Fruit fly (Drosophila melanogaster) whole organism, embryonic: ENCODE data around the gene His3.3B.

Source experiments
- Blimp-1 ChIP-seq: fragments of 200-800 bp; sonication (Bioruptor generic); optimal IDR thresholded peaks from 3 replicates; lab custom pipeline; 2018; ENCODE audit warnings: missing biosample characterization, missing genetic modification characterization, mild to moderate bottlenecking, moderate library complexity, missing genetic modification reagents
- CG10979 ChIP-seq: fragments of 200-800 bp; sonication (Bioruptor generic); optimal IDR thresholded peaks from 2 replicates; lab custom pipeline; 2018; ENCODE audit warnings: missing biosample characterization, mild to moderate bottlenecking, missing genetic modification characterization, moderate library complexity
- CG2120 ChIP-seq: fragments of 200-800 bp; sonication (Bioruptor generic); optimal IDR thresholded peaks from 3 replicates; lab custom pipeline; 2016; ENCODE audit warnings: missing biosample characterization, missing genetic modification characterization
- CG3838 ChIP-seq: fragments of 200-800 bp; sonication (Bioruptor generic); optimal IDR thresholded peaks from 3 replicates; lab custom pipeline; 2016; ENCODE audit warnings: missing biosample characterization, missing genetic modification characterization
- CG43689 ChIP-seq: fragments of 200-800 bp; sonication (Bioruptor generic); IDR thresholded peaks from 2 replicates; pipeline ENCODE4 v1.3.6; 2022; ENCODE audit warnings: missing biosample characterization, missing genetic modification characterization
- CG4820 ChIP-seq: fragments of 200-800 bp; sonication (Bioruptor generic); optimal IDR thresholded peaks from 3 replicates; lab custom pipeline; 2016; ENCODE audit warnings: missing biosample characterization, missing genetic modification characterization
- CG9932 ChIP-seq: fragments of 200-800 bp; sonication (Bioruptor generic); IDR thresholded peaks from 2 replicates; pipeline ENCODE4 v1.3.6; 2022; ENCODE audit warnings: missing biosample characterization, missing genetic modification characterization
- caup ChIP-seq: fragments of 200-800 bp; sonication (Bioruptor generic); optimal IDR thresholded peaks from 3 replicates; lab custom pipeline; 2017; ENCODE audit warnings: missing biosample characterization, mild to moderate bottlenecking, missing genetic modification characterization, moderate library complexity; ENCODE audit not compliant: severe bottlenecking
- dmrt99B ChIP-seq: fragments of 200-800 bp; sonication (Bioruptor generic); optimal IDR thresholded peaks from 2 replicates; lab custom pipeline; 2018; ENCODE audit warnings: missing biosample characterization, mild to moderate bottlenecking, missing genetic modification characterization, moderate library complexity
- lbe ChIP-seq: fragments of 200-800 bp; sonication (Bioruptor generic); optimal IDR thresholded peaks from 2 replicates; lab custom pipeline; 2016; ENCODE audit warnings: missing biosample characterization, mild to moderate bottlenecking, missing genetic modification characterization
- nau ChIP-seq: fragments of 200-800 bp; sonication (Bioruptor generic); optimal IDR thresholded peaks from 3 replicates; lab custom pipeline; 2017; ENCODE audit warnings: missing biosample characterization, mild to moderate bottlenecking, missing genetic modification characterization, missing genetic modification reagents
- row ChIP-seq: fragments of 200-800 bp; sonication (Bioruptor generic); IDR thresholded peaks from 3 replicates; pipeline ENCODE4 v1.3.6; 2022; ENCODE audit warnings: missing biosample characterization, missing genetic modification characterization
- unpg ChIP-seq: fragments of 200-800 bp; sonication (Bioruptor generic); optimal IDR thresholded peaks from 3 replicates; lab custom pipeline; 2018; ENCODE audit warnings: missing biosample characterization, mild to moderate bottlenecking, missing genetic modification characterization, moderate library complexity

- TF ChIP-seq CG43689 (GFP tag; lab: Robert Waterston, UW) (no peak), CG3838 (GFP tag; lab: Kevin White, UChicago) (no peak), lbe (GFP tag; lab: Kevin White, UChicago) (no peak), row (GFP tag; lab: Robert Waterston, UW) (no peak), Blimp-1 (no peak), CG9932 (GFP tag; lab: Robert Waterston, UW) (no peak), CG10979 (no peak), unpg (no peak), CG2120 (GFP tag; lab: Kevin White, UChicago) (no peak), CG4820 (no peak), caup (no peak), nau (no peak), dmrt99B (tag; lab: Kevin White, UChicago) (no peak)
These were observed 24.9 kb downstream of the His3.3B start for dm6 chrX:9131523-9131922.
